Worm (Caenorhabditis elegans): Measurements from ENCODE around the gene mcm-2.

The mcm-2 gene

ce11 chrII:11967507-11968127 lies 38.8 kb downstream of the mcm-2 start, which contains the start of gene W03C9.5:
Gene W03C9.5, minus strand, starts transcription at chrII:11967544.
- TF ChIP-seq sea-1 (GFP tag; conservative IDR thresholded peaks at IDR 0.05) = peak; percentile 69
- peak; percentile 35 for TF ChIP-seq aly-1 (tag; optimal IDR thresholded peaks at IDR 0.05)
- TF ChIP-seq hmg-4 (GFP tag; optimal IDR thresholded peaks at IDR 0.05) = peak; percentile 85
- TF ChIP-seq hnd-1 (tag; optimal IDR thresholded peaks at IDR 0.05) = peak; percentile 54
- no peak for TF ChIP-seq ceh-36 (tag; optimal IDR thresholded peaks at IDR 0.05)
- TF ChIP-seq F13C5.2 (tag; optimal IDR thresholded peaks at IDR 0.05) = peak; percentile 79
- peak; percentile 62 for TF ChIP-seq ceh-13 (GFP tag; optimal IDR thresholded peaks at IDR 0.05)
- TF ChIP-seq pes-1 (GFP tag; IDR thresholded peaks at IDR 0.05) = peak; percentile 82
- TF ChIP-seq ets-7 (tag; optimal IDR thresholded peaks at IDR 0.05) = peak; percentile 78
- peak; percentile 59; the same call in 1 of the 2 replicates for TF ChIP-seq scrt-1 (GFP tag; IDR thresholded peaks at IDR 0.05)
- peak; percentile 71 for TF ChIP-seq B0310.2 (tag; optimal IDR thresholded peaks at IDR 0.05)
- peak; percentile 62; the same call in 1 of the 2 replicates for TF ChIP-seq tbx-37 (GFP tag; conservative IDR thresholded peaks at IDR 0.05)
- TF ChIP-seq flt-1 (GFP tag; IDR thresholded peaks at IDR 0.05) = peak; percentile 53
- TF ChIP-seq tbx-11 (GFP tag; IDR thresholded peaks at IDR 0.05) = 0 out of 2 replicates have a peak, but pooled peaks have one; percentile 46
- peak; percentile 36 for TF ChIP-seq hmbx-1 (tag; optimal IDR thresholded peaks at IDR 0.05)
- TF ChIP-seq ama-1 (optimal IDR thresholded peaks at IDR 0.05) = no peak
- peak; percentile 62 for TF ChIP-seq tra-4 (tag; optimal IDR thresholded peaks at IDR 0.05)

- no peak for TF ChIP-seq F13C5.2 (tag; optimal IDR thresholded peaks at IDR 0.05)
- TF ChIP-seq B0310.2 (tag; optimal IDR thresholded peaks at IDR 0.05) = no peak
- no peak for TF ChIP-seq hmbx-1 (tag; optimal IDR thresholded peaks at IDR 0.05)
- no peak for TF ChIP-seq sea-1 (GFP tag; conservative IDR thresholded peaks at IDR 0.05)
- no peak for TF ChIP-seq hmg-4 (GFP tag; optimal IDR thresholded peaks at IDR 0.05)
- no peak for TF ChIP-seq pes-1 (GFP tag; IDR thresholded peaks at IDR 0.05)
- TF ChIP-seq tbx-37 (GFP tag; conservative IDR thresholded peaks at IDR 0.05) = no peak
- TF ChIP-seq ceh-36 (tag; optimal IDR thresholded peaks at IDR 0.05) = no peak
- TF ChIP-seq hnd-1 (tag; optimal IDR thresholded peaks at IDR 0.05) = no peak
- no peak for TF ChIP-seq scrt-1 (GFP tag; IDR thresholded peaks at IDR 0.05)
- TF ChIP-seq tbx-11 (GFP tag; IDR thresholded peaks at IDR 0.05) = no peak
- TF ChIP-seq ets-7 (tag; optimal IDR thresholded peaks at IDR 0.05) = no peak
- TF ChIP-seq flt-1 (GFP tag; IDR thresholded peaks at IDR 0.05) = no peak
- TF ChIP-seq aly-1 (tag; optimal IDR thresholded peaks at IDR 0.05) = no peak
- TF ChIP-seq ama-1 (optimal IDR thresholded peaks at IDR 0.05) = no peak
- TF ChIP-seq ceh-13 (GFP tag; optimal IDR thresholded peaks at IDR 0.05) = no peak
These were observed 39.8 kb downstream of the mcm-2 start, which contains the start of gene rab-7 for ce11 chrII:11966602-11967001. Gene rab-7, minus strand, starts transcription at chrII:11966931.

ce11 chrII:11964847-11965246 lies 41.6 kb downstream of the mcm-2 start:
- no peak for TF ChIP-seq hnd-1 (tag; optimal IDR thresholded peaks at IDR 0.05)
- no peak for TF ChIP-seq pes-1 (GFP tag; IDR thresholded peaks at IDR 0.05)
- TF ChIP-seq flt-1 (GFP tag; IDR thresholded peaks at IDR 0.05) = no peak
- no peak for TF ChIP-seq aly-1 (tag; optimal IDR thresholded peaks at IDR 0.05)

- TF ChIP-seq F13C5.2 (tag; optimal IDR thresholded peaks at IDR 0.05) = no peak
- no peak for TF ChIP-seq tra-4 (tag; optimal IDR thresholded peaks at IDR 0.05)
- TF ChIP-seq sea-1 (GFP tag; conservative IDR thresholded peaks at IDR 0.05) = no peak
- TF ChIP-seq ceh-13 (GFP tag; optimal IDR thresholded peaks at IDR 0.05) = no peak
- no peak for TF ChIP-seq ama-1 (optimal IDR thresholded peaks at IDR 0.05)
- TF ChIP-seq aly-1 (tag; optimal IDR thresholded peaks at IDR 0.05) = no peak
- TF ChIP-seq ceh-36 (tag; optimal IDR thresholded peaks at IDR 0.05) = no peak
These were observed 43.2 kb downstream of the mcm-2 start for ce11 chrII:11963132-11963630.

ce11 chrII:11962083-11962482 lies 44.3 kb downstream of the mcm-2 start, which contains the start of the genes W03C9.1 and W03C9.2:
Gene W03C9.1, minus strand, starts transcription at chrII:11962128.
Gene W03C9.2, plus strand, starts transcription at chrII:11962368.
- TF ChIP-seq flt-1 (GFP tag; IDR thresholded peaks at IDR 0.05) = no peak
- TF ChIP-seq tra-4 (tag; optimal IDR thresholded peaks at IDR 0.05) = no peak
- TF ChIP-seq ceh-36 (tag; optimal IDR thresholded peaks at IDR 0.05) = no peak

ce11 chrII:11960596-11961217 lies 45.7 kb downstream of the mcm-2 start:
- TF ChIP-seq hmbx-1 (tag; optimal IDR thresholded peaks at IDR 0.05) (peak; percentile 96), ceh-36 (tag; optimal IDR thresholded peaks at IDR 0.05) (peak; percentile 99), tbx-11 (GFP tag; IDR thresholded peaks at IDR 0.05) (peak; percentile 100), scrt-1 (GFP tag; IDR thresholded peaks at IDR 0.05) (peak; percentile 100), ama-1 (optimal IDR thresholded peaks at IDR 0.05) (no peak), F13C5.2 (tag; optimal IDR thresholded peaks at IDR 0.05) (peak; percentile 100), B0310.2 (tag; optimal IDR thresholded peaks at IDR 0.05) (peak; percentile 99), hmg-4 (GFP tag; optimal IDR thresholded peaks at IDR 0.05) (peak; percentile 100), pes-1 (GFP tag; IDR thresholded peaks at IDR 0.05) (peak; percentile 99), hnd-1 (tag; optimal IDR thresholded peaks at IDR 0.05) (peak; percentile 98), aly-1 (tag; optimal IDR thresholded peaks at IDR 0.05) (peak; percentile 99), tra-4 (tag; optimal IDR thresholded peaks at IDR 0.05) (peak; percentile 100), ets-7 (tag; optimal IDR thresholded peaks at IDR 0.05) (peak; percentile 98), ceh-13 (GFP tag; optimal IDR thresholded peaks at IDR 0.05) (peak; percentile 100), flt-1 (GFP tag; IDR thresholded peaks at IDR 0.05) (peak; percentile 100), sea-1 (GFP tag; conservative IDR thresholded peaks at IDR 0.05) (peak; percentile 100), tbx-37 (GFP tag; conservative IDR thresholded peaks at IDR 0.05) (peak; percentile 100)

Data from whole organism, early embryonic.